Fruit fly (Drosophila melanogaster): ENCODE results near the gene Cys.

DNA sequence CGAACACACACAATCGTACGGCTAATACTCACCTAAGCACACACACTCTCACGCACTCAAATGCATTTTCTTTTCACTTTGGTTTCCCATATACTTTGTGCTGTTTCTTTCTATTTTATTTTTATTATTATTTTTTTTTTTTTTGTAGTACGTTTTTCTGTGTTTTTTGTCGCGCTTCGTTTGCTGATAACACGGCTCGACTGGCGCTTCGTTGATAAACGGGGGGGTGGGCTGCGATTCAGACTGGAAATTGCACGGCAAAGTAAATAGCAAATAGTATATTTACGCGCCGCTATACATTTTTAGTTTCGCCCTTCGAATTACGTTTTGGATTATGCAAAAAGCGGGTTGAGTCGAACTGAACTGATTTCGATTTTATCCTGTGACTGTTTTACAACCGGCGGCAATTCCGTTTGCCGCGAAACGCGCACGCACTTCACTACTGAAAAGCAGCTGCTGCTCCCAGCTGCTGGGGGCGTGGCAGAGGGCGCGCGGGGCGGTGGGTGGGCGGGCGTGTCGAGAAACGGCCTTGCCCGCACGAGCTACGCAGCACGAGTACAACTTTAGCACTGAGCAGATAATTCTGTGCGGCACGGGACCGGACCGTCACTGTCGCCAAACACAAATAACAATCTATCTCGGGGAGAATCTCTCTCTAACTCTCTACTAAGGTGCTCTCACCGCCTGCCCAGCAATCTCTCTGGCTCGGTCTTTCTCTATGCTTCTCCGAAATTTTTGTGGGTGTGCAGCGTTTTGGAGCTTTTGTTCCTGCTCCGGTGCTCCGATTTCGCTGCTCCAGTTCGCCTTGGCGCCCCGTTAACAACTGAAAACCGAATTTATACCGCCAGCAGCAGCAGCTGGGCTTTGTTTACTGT lies 11.7 kb downstream of the Cys start, which contains the start of gene Pde6:
- TF ChIP-seq ttk (optimal IDR thresholded peaks at IDR 0.05) (no peak), h (optimal IDR thresholded peaks at IDR 0.05) (no peak), psq (optimal IDR thresholded peaks at IDR 0.05) (no peak), insv (optimal IDR thresholded peaks at IDR 0.05) (no peak), Myc (optimal IDR thresholded peaks at IDR 0.05) (no peak)
